Fruit fly (Drosophila melanogaster): Measurements from ENCODE around the gene CG13983.

CG13983 gene

DNA sequence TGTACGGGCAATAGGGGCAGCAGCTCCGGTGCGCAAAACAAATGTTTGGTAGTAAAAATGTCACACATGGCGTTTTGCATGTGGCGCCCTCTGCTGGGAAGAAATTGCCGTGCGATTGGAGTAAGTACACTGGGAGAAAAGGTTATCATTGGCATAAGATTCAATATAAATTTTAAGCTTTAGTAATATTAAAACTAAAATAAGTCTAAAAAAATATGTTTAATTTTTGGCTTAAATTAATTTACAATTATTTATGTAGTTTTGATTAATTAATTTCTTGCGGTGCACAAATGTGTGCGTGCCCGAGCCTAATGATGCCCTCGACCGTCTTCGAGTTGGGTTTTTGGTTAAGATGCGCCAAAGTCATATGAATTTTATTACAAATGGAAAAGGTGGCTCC lies 16.0 kb upstream of the CG13983 start (continued):
- no peak for TF ChIP-seq grn (GFP tag; optimal IDR thresholded peaks at IDR 0.05)
- peak; percentile 30 to 53 for TF ChIP-seq Pdp1 (GFP tag; optimal IDR thresholded peaks at IDR 0.05)
- TF ChIP-seq tap (tag; optimal IDR thresholded peaks at IDR 0.05), result peak; percentile 63
- no peak for TF ChIP-seq ERR (GFP tag; optimal IDR thresholded peaks at IDR 0.05)
- TF ChIP-seq Ptx1 (GFP tag; IDR thresholded peaks at IDR 0.05), result peak; percentile 78
- peak; percentile 55 for TF ChIP-seq Spps (tag; optimal IDR thresholded peaks at IDR 0.05)
- no peak for TF ChIP-seq NFAT (GFP tag; IDR thresholded peaks at IDR 0.05)
- no peak for TF ChIP-seq pfk (GFP tag; optimal IDR thresholded peaks at IDR 0.05)
- TF ChIP-seq sim (GFP tag; IDR thresholded peaks at IDR 0.05), result peak; percentile 59; the same call in 1 of the 2 replicates
- TF ChIP-seq Adf1 (GFP tag; IDR thresholded peaks at IDR 0.05), result no peak
- TF ChIP-seq Blimp-1 (GFP tag; optimal IDR thresholded peaks at IDR 0.05), result peak; percentile 78
- peak; percentile 13 for TF ChIP-seq fd64A (GFP tag; optimal IDR thresholded peaks at IDR 0.05)
- peak; percentile 0 for TF ChIP-seq B-H2 (GFP tag; optimal IDR thresholded peaks at IDR 0.05)
- peak; percentile 48 for TF ChIP-seq CG13775 (GFP tag; optimal IDR thresholded peaks at IDR 0.05)
- peak; percentile 21 for TF ChIP-seq bab2 (GFP tag; optimal IDR thresholded peaks at IDR 0.05)
- no peak for TF ChIP-seq Atf3 (GFP tag; optimal IDR thresholded peaks at IDR 0.05)
- TF ChIP-seq Atf6 (GFP tag; IDR thresholded peaks at IDR 0.05), result peak; percentile 65
- TF ChIP-seq CG4328 (GFP tag; optimal IDR thresholded peaks at IDR 0.05), result peak; percentile 15
- peak; percentile 73 for TF ChIP-seq Rfx (GFP tag; IDR thresholded peaks at IDR 0.05)
- TF ChIP-seq Ets65A (GFP tag), result peak; percentile 95
- TF ChIP-seq Fer3 (tag; optimal IDR thresholded peaks at IDR 0.05), result peak; percentile 53
- TF ChIP-seq al (GFP tag; IDR thresholded peaks at IDR 0.05), result peak; percentile 30; the same call in 1 of the 2 replicates
- TF ChIP-seq pb (GFP tag; optimal IDR thresholded peaks at IDR 0.05), result no peak
- no peak for TF ChIP-seq lbe (GFP tag; optimal IDR thresholded peaks at IDR 0.05)
- TF ChIP-seq Oaz (GFP tag; IDR thresholded peaks at IDR 0.05), result peak; percentile 33; the same call in 1 of the 2 replicates
- no peak for TF ChIP-seq Hr78 (GFP tag; optimal IDR thresholded peaks at IDR 0.05)
- no peak for TF ChIP-seq cg (GFP tag; optimal IDR thresholded peaks at IDR 0.05)
- peak; percentile 16 for TF ChIP-seq pum (GFP tag; optimal IDR thresholded peaks at IDR 0.05)
- TF ChIP-seq gt (GFP tag; IDR thresholded peaks at IDR 0.05), result no peak
- TF ChIP-seq CG12299 (tag; optimal IDR thresholded peaks at IDR 0.05), result peak; percentile 59
- no peak for TF ChIP-seq inv (GFP tag; IDR thresholded peaks at IDR 0.05; ENCODE audit: partially characterized antibody)
- no peak for TF ChIP-seq CG30020 (tag; optimal IDR thresholded peaks at IDR 0.05)
- no peak for TF ChIP-seq CG16813 (GFP tag; IDR thresholded peaks at IDR 0.05; ENCODE audit: partially characterized antibody)
- TF ChIP-seq CG42726 (GFP tag; IDR thresholded peaks at IDR 0.05; ENCODE audit: partially characterized antibody), result no peak
- no peak for TF ChIP-seq mam (GFP tag; optimal IDR thresholded peaks at IDR 0.05)
- peak; percentile 62 for TF ChIP-seq CG10366 (GFP tag; IDR thresholded peaks at IDR 0.05)
- TF ChIP-seq Chrac-16 (GFP tag; optimal IDR thresholded peaks at IDR 0.05), result peak; percentile 53
- peak; percentile 73 for TF ChIP-seq ttk (GFP tag; IDR thresholded peaks at IDR 0.05)
- peak; percentile 43 for TF ChIP-seq trh (GFP tag; optimal IDR thresholded peaks at IDR 0.05)
- TF ChIP-seq gce (GFP tag; IDR thresholded peaks at IDR 0.05), result no peak
- TF ChIP-seq fd102C (GFP tag; optimal IDR thresholded peaks at IDR 0.05), result no peak
- no peak for TF ChIP-seq CG15073 (GFP tag; optimal IDR thresholded peaks at IDR 0.05)
- no peak for TF ChIP-seq CG10431 (GFP tag; optimal IDR thresholded peaks at IDR 0.05)
- TF ChIP-seq CG11696 (GFP tag; IDR thresholded peaks at IDR 0.05), result peak; percentile 31; the same call in 1 of the 2 replicates
- peak; percentile 56 for TF ChIP-seq CG14014 (GFP tag; IDR thresholded peaks at IDR 0.05)
- peak; percentile 63 for TF ChIP-seq HHEX (GFP tag; optimal IDR thresholded peaks at IDR 0.05)
- TF ChIP-seq CG10654 (GFP tag; optimal IDR thresholded peaks at IDR 0.05), result peak; percentile 58
- TF ChIP-seq CG8388 (GFP tag; optimal IDR thresholded peaks at IDR 0.05), result peak; percentile 52
- no peak for TF ChIP-seq rib (GFP tag; IDR thresholded peaks at IDR 0.05)
- TF ChIP-seq shn (GFP tag; optimal IDR thresholded peaks at IDR 0.05), result no peak
- no peak for TF ChIP-seq CG6765 (GFP tag; optimal IDR thresholded peaks at IDR 0.05)
- TF ChIP-seq sisA (GFP tag; IDR thresholded peaks at IDR 0.05), result peak; percentile 78

Measured in whole organism, embryonic.